Worm (Caenorhabditis elegans): Measurements from ENCODE around the gene srbc-12.

- TF ChIP-seq W03F9.2 (tag; optimal IDR thresholded peaks at IDR 0.05) (no peak), him-1 (tag; optimal IDR thresholded peaks at IDR 0.05) (no peak), dao-5 (tag; optimal IDR thresholded peaks at IDR 0.05) (no peak)
Observed at ce11 chrV:893437-894018, 43.9 kb downstream of the srbc-12 start, which contains the start of the genes srlf-23 and srlf-20.

Data from whole organism, L4/young adult.